Fruit fly (Drosophila melanogaster) whole organism, adult: ENCODE measurements around the gene tefu.

Experiments
- CG14711 ChIP-seq: fragments of 200-800 bp; sonication (Bioruptor generic); optimal IDR thresholded peaks from 2 replicates; lab custom pipeline; 2018; ENCODE audit warnings: missing biosample characterization, mild to moderate bottlenecking, missing genetic modification characterization, moderate library complexity
- CG7045 ChIP-seq: fragments of 200-800 bp; sonication (Bioruptor generic); optimal IDR thresholded peaks from 2 replicates; lab custom pipeline; 2017; ENCODE audit warnings: missing biosample characterization, mild to moderate bottlenecking, missing genetic modification characterization
- Crg-1 ChIP-seq: fragments of 200-800 bp; sonication (Bioruptor generic); optimal IDR thresholded peaks from 2 replicates; lab custom pipeline; 2016; ENCODE audit warnings: missing biosample characterization, missing genetic modification characterization
- Mnt ChIP-seq: fragments of 200-800 bp; sonication (Bioruptor generic); optimal IDR thresholded peaks from 2 replicates; lab custom pipeline; 2016; ENCODE audit warnings: missing biosample characterization, mild to moderate bottlenecking, missing genetic modification characterization
- ovo ChIP-seq: fragments of 200-800 bp; sonication (Bioruptor generic); optimal IDR thresholded peaks from 2 replicates; lab custom pipeline; 2016; ENCODE audit warnings: missing biosample characterization, missing genetic modification characterization
- toe ChIP-seq: fragments of 200-800 bp; sonication (Bioruptor generic); optimal IDR thresholded peaks from 2 replicates; lab custom pipeline; 2016; ENCODE audit warnings: missing biosample characterization, missing genetic modification characterization

- TF ChIP-seq ovo (GFP tag; lab: Kevin White, UChicago), result no peak
- TF ChIP-seq Crg-1, result no peak
- TF ChIP-seq Mnt (GFP tag; lab: Kevin White, UChicago), result no peak
- TF ChIP-seq CG7045 (GFP tag; lab: Kevin White, UChicago), result no peak
- TF ChIP-seq toe, result no peak
- no peak for TF ChIP-seq CG14711
Measured at dm6 chr3R:15243046-15243356, 965 bp upstream of the tefu start.
